Worm (Caenorhabditis elegans) whole organism, late embryonic: Measurements from ENCODE around the gene B0495.5.

Source experiments
- C08G9.2 ChIP-seq: sonication (generic microtip); optimal IDR thresholded peaks from 2 replicates; lab custom pipeline; 2016; ENCODE audit warnings: mild to moderate bottlenecking, missing genetic modification characterization, moderate library complexity, missing compliant biosample characterization
- K02D7.2 ChIP-seq: sonication (generic microtip); optimal IDR thresholded peaks from 2 replicates; lab custom pipeline; 2017; ENCODE audit warnings: mild to moderate bottlenecking, missing genetic modification characterization, missing compliant biosample characterization
- K09A11.1 ChIP-seq: sonication (generic microtip); optimal IDR thresholded peaks from 2 replicates; lab custom pipeline; 2017; ENCODE audit warnings: antibody characterized with exemption, mild to moderate bottlenecking, missing genetic modification characterization, missing compliant biosample characterization; ENCODE audit not compliant: insufficient read depth
- Y22D7AL.16 ChIP-seq: sonication (generic microtip); optimal IDR thresholded peaks from 2 replicates; lab custom pipeline; 2016; ENCODE audit warnings: missing genetic modification characterization, missing compliant biosample characterization
- ama-1 ChIP-seq: fragments of 150-350 bp; optimal IDR thresholded peaks from 2 replicates; lab custom pipeline; 2014
- ceh-14 ChIP-seq: sonication (generic microtip); optimal IDR thresholded peaks from 2 replicates; lab custom pipeline; 2016; ENCODE audit warnings: missing genotype, missing genetic modification characterization, missing compliant biosample characterization
- ceh-18 ChIP-seq: sonication (generic microtip); optimal IDR thresholded peaks from 2 replicates; lab custom pipeline; 2016; ENCODE audit warnings: missing genetic modification characterization, missing compliant biosample characterization
- ceh-19 ChIP-seq: fragments of 200-800 bp; sonication (Bioruptor generic); optimal IDR thresholded peaks from 2 replicates; lab custom pipeline; 2018; ENCODE audit warnings: mild to moderate bottlenecking, missing genetic modification characterization, missing compliant biosample characterization
- ceh-24 ChIP-seq: sonication (generic microtip); optimal IDR thresholded peaks from 2 replicates; lab custom pipeline; 2016; ENCODE audit warnings: mild to moderate bottlenecking, missing genetic modification characterization, missing compliant biosample characterization
- ceh-31 ChIP-seq: sonication (generic microtip); optimal IDR thresholded peaks from 2 replicates; lab custom pipeline; 2016; ENCODE audit warnings: missing genetic modification characterization, missing compliant biosample characterization
- ceh-48 ChIP-seq: sonication (generic microtip); optimal IDR thresholded peaks from 2 replicates; lab custom pipeline; 2016; ENCODE audit warnings: missing genetic modification characterization, inconsistent platforms, missing compliant biosample characterization
- ceh-6 ChIP-seq: fragments of 200-800 bp; sonication (Bioruptor generic); optimal IDR thresholded peaks from 2 replicates; lab custom pipeline; 2018; ENCODE audit warnings: mild to moderate bottlenecking, missing genetic modification characterization, missing compliant biosample characterization
- ceh-9 ChIP-seq: sonication (generic microtip); optimal IDR thresholded peaks from 2 replicates; lab custom pipeline; 2016; ENCODE audit warnings: mild to moderate bottlenecking, missing genetic modification characterization, inconsistent platforms, missing compliant biosample characterization
- elt-2 ChIP-seq: sonication (generic microtip); optimal IDR thresholded peaks from 2 replicates; lab custom pipeline; 2016; ENCODE audit warnings: missing genetic modification reagents, missing genetic modification characterization, missing compliant biosample characterization
- elt-4 ChIP-seq: sonication (generic microtip); optimal IDR thresholded peaks from 2 replicates; lab custom pipeline; 2016; ENCODE audit warnings: missing genetic modification characterization, missing compliant biosample characterization
- ets-4 ChIP-seq: sonication (generic microtip); optimal IDR thresholded peaks from 2 replicates; lab custom pipeline; 2016; ENCODE audit warnings: missing genetic modification characterization, missing compliant biosample characterization
- eyg-1 ChIP-seq: sonication (generic microtip); optimal IDR thresholded peaks from 2 replicates; lab custom pipeline; 2016; ENCODE audit warnings: missing genotype, missing genetic modification characterization, missing compliant biosample characterization
- fkh-10 ChIP-seq: fragments of 150-350 bp; optimal IDR thresholded peaks from 2 replicates; lab custom pipeline; 2014; ENCODE audit warnings: missing biosample characterization, missing genetic modification reagents, missing genetic modification characterization
- fkh-6 ChIP-seq: sonication (generic microtip); optimal IDR thresholded peaks from 2 replicates; lab custom pipeline; 2016; ENCODE audit warnings: missing genetic modification characterization, missing compliant biosample characterization
- gmeb-2 ChIP-seq: sonication (generic microtip); optimal IDR thresholded peaks from 2 replicates; lab custom pipeline; 2016; ENCODE audit warnings: missing genetic modification characterization, inconsistent platforms, missing compliant biosample characterization
- hlh-15 ChIP-seq: sonication (generic microtip); optimal IDR thresholded peaks from 2 replicates; lab custom pipeline; 2016; ENCODE audit warnings: missing genetic modification characterization, missing compliant biosample characterization
- hlh-30 ChIP-seq: sonication (generic microtip); optimal IDR thresholded peaks from 2 replicates; lab custom pipeline; 2017; ENCODE audit warnings: antibody characterized with exemption, missing genetic modification characterization, missing compliant biosample characterization; ENCODE audit not compliant: insufficient read depth
- hlh-8 ChIP-seq: sonication (generic microtip); optimal IDR thresholded peaks from 2 replicates; lab custom pipeline; 2016; ENCODE audit warnings: missing genotype, missing genetic modification characterization, missing compliant biosample characterization
- lim-6 ChIP-seq: sonication (generic microtip); optimal IDR thresholded peaks from 2 replicates; lab custom pipeline; 2016; ENCODE audit warnings: missing genetic modification characterization, missing compliant biosample characterization
- mec-3 ChIP-seq: sonication (generic microtip); optimal IDR thresholded peaks from 2 replicates; lab custom pipeline; 2016; ENCODE audit warnings: borderline replicate concordance, missing genetic modification characterization, missing compliant biosample characterization
- nhr-232 ChIP-seq: sonication (generic microtip); optimal IDR thresholded peaks from 2 replicates; lab custom pipeline; 2016; ENCODE audit warnings: missing genetic modification characterization, missing compliant biosample characterization
- pax-1 ChIP-seq: fragments of 150-350 bp; optimal IDR thresholded peaks from 2 replicates; lab custom pipeline; 2014; ENCODE audit warnings: missing biosample characterization, missing genetic modification characterization
- pha-2 ChIP-seq: sonication (generic microtip); optimal IDR thresholded peaks from 2 replicates; lab custom pipeline; 2017; ENCODE audit warnings: mild to moderate bottlenecking, missing genetic modification characterization, missing compliant biosample characterization
- pqm-1 ChIP-seq: sonication (generic microtip); optimal IDR thresholded peaks from 2 replicates; lab custom pipeline; 2016; ENCODE audit warnings: missing genetic modification characterization, missing compliant biosample characterization
- pros-1 ChIP-seq: fragments of 150-350 bp; optimal IDR thresholded peaks from 2 replicates; lab custom pipeline; 2014; ENCODE audit warnings: missing biosample characterization, missing genetic modification reagents, missing genetic modification characterization
- ref-2 ChIP-seq: sonication (generic microtip); optimal IDR thresholded peaks from 2 replicates; lab custom pipeline; 2016; ENCODE audit warnings: missing genetic modification characterization, missing compliant biosample characterization
- rnt-1 ChIP-seq: sonication (generic microtip); optimal IDR thresholded peaks from 2 replicates; lab custom pipeline; 2016; ENCODE audit warnings: missing genetic modification characterization, missing compliant biosample characterization
- sdc-2 ChIP-seq: sonication (generic microtip); optimal IDR thresholded peaks from 2 replicates; lab custom pipeline; 2016; ENCODE audit warnings: missing genotype, missing genetic modification characterization, missing compliant biosample characterization
- sox-2 ChIP-seq: fragments of 200-800 bp; sonication (Bioruptor generic); IDR thresholded peaks from 2 replicates; pipeline ENCODE4 v1.3.6; 2022; ENCODE audit warnings: missing genetic modification reagents, missing genetic modification characterization, missing compliant biosample characterization
- tbx-2 ChIP-seq: sonication (generic microtip); optimal IDR thresholded peaks from 2 replicates; lab custom pipeline; 2016; ENCODE audit warnings: missing genetic modification characterization, missing compliant biosample characterization
- tbx-7 ChIP-seq: sonication (generic microtip); optimal IDR thresholded peaks from 2 replicates; lab custom pipeline; 2016; ENCODE audit warnings: missing genotype, missing genetic modification characterization, missing compliant biosample characterization
- ttx-3 ChIP-seq: sonication (generic microtip); optimal IDR thresholded peaks from 2 replicates; lab custom pipeline; 2016; ENCODE audit warnings: missing genetic modification reagents, missing genetic modification characterization, missing compliant biosample characterization
- unc-3 ChIP-seq, 2 experiments: fragments of 200-800 bp in 1 of 2; sonication (Bioruptor generic) in 1 of 2; sonication (generic microtip) in 1 of 2; conservative IDR thresholded peaks in 1 of 2; optimal IDR thresholded peaks in 1 of 2; 2 replicates each; pipeline versions ENCODE4 v1.3.6 to Lab custom; 2016 to 2022; ENCODE audit warnings: missing compliant biosample characterization in 2 of 2, missing genetic modification characterization in 2 of 2, missing genetic modification reagents in 1 of 2
- zip-5 ChIP-seq: sonication (generic microtip); optimal IDR thresholded peaks from 2 replicates; lab custom pipeline; 2016; ENCODE audit warnings: missing genetic modification characterization, missing compliant biosample characterization
- ztf-16 ChIP-seq: sonication (generic microtip); optimal IDR thresholded peaks from 2 replicates; lab custom pipeline; 2017; ENCODE audit warnings: missing genetic modification characterization, missing compliant biosample characterization

The B0495.5 gene

ce11 chrII:7698406-7698805 lies at the start of gene B0495.5:
Gene B0495.5 (minus strand): TSS chrII:7698506.
- no peak for TF ChIP-seq gmeb-2 (tag; lab: Kevin White, UChicago)
- TF ChIP-seq ceh-19 (GFP tag; lab: Kevin White, UChicago), result no peak
- no peak for TF ChIP-seq eyg-1 (tag; lab: Kevin White, UChicago)
- no peak for TF ChIP-seq elt-4
- no peak for TF ChIP-seq ceh-18 (tag; lab: Kevin White, UChicago)
- TF ChIP-seq pha-2 (tag; lab: Kevin White, UChicago), result no peak
- TF ChIP-seq ceh-48 (tag; lab: Kevin White, UChicago), result no peak
- TF ChIP-seq elt-2, result no peak
- TF ChIP-seq C08G9.2 (tag; lab: Kevin White, UChicago), result no peak
- no peak for TF ChIP-seq nhr-232 (tag; lab: Kevin White, UChicago)
- TF ChIP-seq K09A11.1 (tag; lab: Kevin White, UChicago), result no peak
- no peak for TF ChIP-seq lim-6 (tag; lab: Kevin White, UChicago)
- TF ChIP-seq hlh-30, result no peak
- TF ChIP-seq ets-4 (tag; lab: Kevin White, UChicago), result no peak
- TF ChIP-seq ztf-16 (tag; lab: Kevin White, UChicago), result no peak
- TF ChIP-seq pros-1 (tag; lab: Kevin White, UChicago), result no peak

DNA sequence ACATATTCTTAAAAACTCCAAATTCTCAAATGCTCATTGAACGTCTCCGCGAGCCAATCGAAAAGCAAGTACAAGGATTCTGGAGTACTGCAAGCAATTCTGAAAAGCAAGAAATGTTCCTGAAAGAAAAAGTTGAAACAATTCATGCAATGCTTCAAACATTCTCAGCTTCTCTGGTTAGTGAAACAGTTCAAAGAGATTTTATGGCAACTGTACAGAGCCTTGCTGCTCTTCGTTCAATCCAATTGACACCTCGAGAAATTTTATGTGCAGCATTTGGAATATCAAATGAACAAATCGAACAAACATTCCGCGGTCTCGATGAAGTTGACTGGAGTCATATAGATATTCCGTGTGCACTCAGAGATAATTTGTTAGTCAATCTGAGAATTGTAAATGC lies 38.4 kb upstream of the B0495.5 start:
- TF ChIP-seq hlh-15 (tag; lab: Kevin White, UChicago), result no peak
- TF ChIP-seq unc-3 (GFP tag; conservative IDR thresholded peaks at IDR 0.05; lab: Robert Waterston, UW), result no peak
- no peak for TF ChIP-seq unc-3 (tag; optimal IDR thresholded peaks at IDR 0.05; lab: Kevin White, UChicago)
- TF ChIP-seq Y22D7AL.16 (tag; lab: Kevin White, UChicago), result no peak
- TF ChIP-seq tbx-7 (tag; lab: Kevin White, UChicago), result no peak
- no peak for TF ChIP-seq ceh-31
- no peak for TF ChIP-seq pqm-1
- no peak for TF ChIP-seq ceh-24
- TF ChIP-seq ceh-6 (GFP tag; lab: Kevin White, UChicago), result no peak
- no peak for TF ChIP-seq ets-4 (tag; lab: Kevin White, UChicago)
- TF ChIP-seq ceh-9 (tag; lab: Kevin White, UChicago), result no peak
- TF ChIP-seq K02D7.2 (tag; lab: Kevin White, UChicago), result no peak
- no peak for TF ChIP-seq sdc-2 (tag; lab: Kevin White, UChicago)
- TF ChIP-seq sox-2 (GFP tag; lab: Robert Waterston, UW), result no peak
- TF ChIP-seq fkh-10 (GFP tag; lab: Kevin White, UChicago), result no peak
- no peak for TF ChIP-seq rnt-1 (tag; lab: Kevin White, UChicago)
- TF ChIP-seq ama-1 (lab: Kevin White, UChicago), result no peak
- no peak for TF ChIP-seq pax-1 (tag; lab: Kevin White, UChicago)
- no peak for TF ChIP-seq tbx-2
- TF ChIP-seq ceh-19 (GFP tag; lab: Kevin White, UChicago), result no peak
- TF ChIP-seq nhr-232 (tag; lab: Kevin White, UChicago), result no peak
- TF ChIP-seq, all 69 proteins: peak for 0

DNA sequence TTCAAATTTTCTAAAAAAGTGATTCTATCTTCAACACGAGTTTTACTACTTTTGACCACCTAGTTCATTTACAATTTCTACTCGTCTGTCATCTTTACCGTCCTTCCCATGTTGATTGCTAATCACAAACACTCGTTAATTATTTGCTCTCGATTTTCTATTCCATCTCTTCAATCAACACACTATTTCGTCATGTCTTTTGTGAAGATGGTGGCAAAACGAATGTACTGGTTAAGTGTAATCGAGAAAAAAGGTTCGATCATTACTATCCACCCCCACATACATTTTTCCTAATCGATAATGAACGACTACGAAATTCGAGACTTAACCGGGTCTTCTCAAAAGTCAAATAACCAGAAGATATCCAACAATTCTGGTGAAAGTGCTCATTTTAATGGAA lies 26.3 kb upstream of the B0495.5 start, which contains the start of gene cpna-2:
Gene cpna-2 (plus strand): TSS at position 301 of the 400 bp plus-strand sequence.
- TF ChIP-seq hlh-8 (tag; lab: Kevin White, UChicago) (no peak), mec-3 (tag; lab: Kevin White, UChicago) (no peak), elt-4 (no peak), K02D7.2 (tag; lab: Kevin White, UChicago) (no peak), nhr-232 (tag; lab: Kevin White, UChicago) (no peak), ttx-3 (no peak), zip-5 (no peak), ref-2 (no peak), fkh-6 (tag; lab: Kevin White, UChicago) (no peak), pha-2 (tag; lab: Kevin White, UChicago) (no peak), tbx-2 (no peak), ceh-14 (tag; lab: Kevin White, UChicago) (no peak)
